Fruit fly (Drosophila melanogaster) whole organism, embryonic: ENCODE results near the gene kirre.

Experiments used
- ATbp ChIP-seq: fragments of 200-800 bp; sonication (Bioruptor generic); optimal IDR thresholded peaks from 2 replicates; lab custom pipeline; 2017; ENCODE audit warnings: missing biosample characterization, mild to moderate bottlenecking, missing genetic modification characterization, missing genetic modification reagents
- Adf1 ChIP-seq: fragments of 200-800 bp; sonication (Bioruptor generic); IDR thresholded peaks from 2 replicates; pipeline ENCODE4 v1.3.6; 2022; ENCODE audit warnings: missing biosample characterization, missing genetic modification characterization
- CG10462 ChIP-seq: fragments of 200-800 bp; sonication (Bioruptor generic); optimal IDR thresholded peaks from 2 replicates; lab custom pipeline; 2016; ENCODE audit warnings: missing biosample characterization, missing genetic modification characterization
- CG11085 ChIP-seq: fragments of 200-800 bp; sonication (Bioruptor generic); IDR thresholded peaks from 2 replicates; pipeline ENCODE4 v1.3.6; 2022; ENCODE audit warnings: missing biosample characterization, missing genetic modification characterization
- CG13894 ChIP-seq: fragments of 200-800 bp; sonication (Bioruptor generic); optimal IDR thresholded peaks from 3 replicates; lab custom pipeline; 2018; ENCODE audit warnings: missing biosample characterization, mild to moderate bottlenecking, missing genetic modification characterization, moderate library complexity
- CG14441 ChIP-seq: fragments of 200-800 bp; sonication (Bioruptor generic); IDR thresholded peaks from 2 replicates; pipeline ENCODE4 v1.3.6; 2022; ENCODE audit warnings: missing biosample characterization, missing genetic modification characterization
- CG1603 ChIP-seq: fragments of 200-800 bp; sonication (Bioruptor generic); optimal IDR thresholded peaks from 2 replicates; lab custom pipeline; 2019; ENCODE audit warnings: missing biosample characterization, mild to moderate bottlenecking, missing genetic modification characterization, moderate library complexity
- CG1647 ChIP-seq: fragments of 200-800 bp; sonication (Bioruptor generic); optimal IDR thresholded peaks from 3 replicates; lab custom pipeline; 2016; ENCODE audit warnings: missing biosample characterization, missing genetic modification characterization
- CG17385 ChIP-seq: fragments of 200-800 bp; sonication (Bioruptor generic); optimal IDR thresholded peaks from 3 replicates; lab custom pipeline; 2018; ENCODE audit warnings: missing biosample characterization, mild to moderate bottlenecking, missing genetic modification characterization
- CG17612 ChIP-seq: fragments of 200-800 bp; sonication (Bioruptor generic); IDR thresholded peaks from 2 replicates; pipeline ENCODE4 v1.3.6; 2022; ENCODE audit warnings: missing biosample characterization, missing genetic modification characterization
- CG18599 ChIP-seq: fragments of 200-800 bp; sonication (Bioruptor generic); optimal IDR thresholded peaks from 3 replicates; lab custom pipeline; 2017; ENCODE audit warnings: missing biosample characterization, missing genetic modification characterization, mild to moderate bottlenecking, moderate library complexity, missing genetic modification reagents
- CG2712 ChIP-seq: fragments of 200-800 bp; optimal IDR thresholded peaks from 3 replicates; lab custom pipeline; 2019; ENCODE audit warnings: missing biosample characterization, mild to moderate bottlenecking, missing genetic modification characterization, moderate library complexity
- CG4328 ChIP-seq: fragments of 200-800 bp; sonication (Bioruptor generic); optimal IDR thresholded peaks from 3 replicates; lab custom pipeline; 2017; ENCODE audit warnings: missing biosample characterization, missing genetic modification reagents, missing genetic modification characterization
- CG6689 ChIP-seq: fragments of 200-800 bp; sonication (Bioruptor generic); IDR thresholded peaks from 2 replicates; pipeline ENCODE4 v1.3.6; 2022; ENCODE audit warnings: missing biosample characterization, missing genetic modification characterization
- CG7372 ChIP-seq: fragments of 200-800 bp; sonication (Bioruptor generic); IDR thresholded peaks from 2 replicates; pipeline ENCODE4 v1.3.6; 2022; ENCODE audit warnings: missing biosample characterization, missing genetic modification characterization
- CG8089 ChIP-seq: fragments of 200-800 bp; sonication (Bioruptor generic); optimal IDR thresholded peaks from 3 replicates; lab custom pipeline; 2016; ENCODE audit warnings: missing biosample characterization, missing genetic modification characterization
- CG8478 ChIP-seq: fragments of >200 bp; optimal IDR thresholded peaks from 2 replicates; lab custom pipeline; 2018
- Gug ChIP-seq: fragments of 200-800 bp; sonication (Bioruptor generic); IDR thresholded peaks from 4 replicates; pipeline ENCODE4 v1.3.6; 2022; ENCODE audit warnings: missing biosample characterization, missing genetic modification characterization
- H15 ChIP-seq: fragments of 200-800 bp; sonication (Bioruptor generic); IDR thresholded peaks from 3 replicates; pipeline ENCODE4 v1.3.6; 2022; ENCODE audit warnings: missing biosample characterization, missing genetic modification characterization
- Kr ChIP-seq: fragments of 200-800 bp; sonication (Bioruptor generic); optimal IDR thresholded peaks from 2 replicates; lab custom pipeline; 2017; ENCODE audit warnings: missing biosample characterization, mild to moderate bottlenecking, missing genetic modification characterization
- Oli ChIP-seq: fragments of 200-800 bp; sonication (Bioruptor generic); optimal IDR thresholded peaks from 2 replicates; lab custom pipeline; 2018; ENCODE audit warnings: missing biosample characterization, mild to moderate bottlenecking, missing genetic modification characterization, moderate library complexity
- Sox102F ChIP-seq: fragments of 200-800 bp; sonication (Bioruptor generic); optimal IDR thresholded peaks from 2 replicates; lab custom pipeline; 2018; ENCODE audit warnings: missing biosample characterization, mild to moderate bottlenecking, missing genetic modification characterization, moderate library complexity
- Xbp1 ChIP-seq: fragments of 200-800 bp; sonication (Bioruptor generic); optimal IDR thresholded peaks from 3 replicates; lab custom pipeline; 2016; ENCODE audit warnings: missing biosample characterization, mild to moderate bottlenecking, missing genetic modification characterization
- Xrp1 ChIP-seq: fragments of 200-800 bp; sonication (Bioruptor generic); IDR thresholded peaks from 2 replicates; pipeline ENCODE4 v1.3.6; 2022; ENCODE audit warnings: missing biosample characterization, missing genetic modification characterization
- ac ChIP-seq: fragments of 200-800 bp; sonication (Bioruptor generic); optimal IDR thresholded peaks from 3 replicates; lab custom pipeline; 2017; ENCODE audit warnings: missing biosample characterization, mild to moderate bottlenecking, missing genetic modification characterization
- ato ChIP-seq: fragments of 200-800 bp; sonication (Bioruptor generic); IDR thresholded peaks from 2 replicates; pipeline ENCODE4 v1.3.6; 2022; ENCODE audit warnings: missing biosample characterization, missing genetic modification characterization; ENCODE audit not compliant: partially characterized antibody
- bsh ChIP-seq, 2 experiments: fragments of 200-800 bp; sonication (Bioruptor generic); optimal IDR thresholded peaks; 2 replicates each; lab custom pipeline; 2017 to 2018; ENCODE audit warnings: mild to moderate bottlenecking in 2 of 2, missing biosample characterization in 2 of 2, missing genetic modification characterization in 2 of 2, moderate library complexity in 1 of 2
- chif ChIP-seq, 2 experiments: fragments of 200-800 bp; sonication (Bioruptor generic); optimal IDR thresholded peaks; 3 replicates each; lab custom pipeline; 2016; ENCODE audit warnings: missing biosample characterization in 2 of 2, missing genetic modification characterization in 2 of 2
- dysf ChIP-seq: fragments of 200-800 bp; sonication (Bioruptor generic); IDR thresholded peaks from 3 replicates; pipeline ENCODE4 v1.3.6; 2022; ENCODE audit warnings: missing biosample characterization, missing genetic modification characterization
- esg ChIP-seq: fragments of 200-800 bp; sonication (Bioruptor generic); conservative IDR thresholded peaks from 2 replicates; pipeline ENCODE4 v1.3.6; 2022; ENCODE audit warnings: missing biosample characterization, missing genetic modification characterization
- fru ChIP-seq: fragments of >200 bp; optimal IDR thresholded peaks from 2 replicates; lab custom pipeline; 2017
- gem ChIP-seq: fragments of 200-800 bp; sonication (Bioruptor generic); optimal IDR thresholded peaks from 2 replicates; lab custom pipeline; 2019; ENCODE audit warnings: missing biosample characterization, mild to moderate bottlenecking, missing genetic modification characterization, moderate library complexity
- hth ChIP-seq: fragments of >200 bp; optimal IDR thresholded peaks from 2 replicates; lab custom pipeline; 2017; ENCODE audit warnings: inconsistent platforms
- insv ChIP-seq, 2 experiments: fragments of 200-800 bp; sonication (Bioruptor generic); optimal IDR thresholded peaks; 3 replicates each; lab custom pipeline; 2016 to 2018; ENCODE audit warnings: missing biosample characterization in 2 of 2, missing genetic modification characterization in 2 of 2
- lmd ChIP-seq: fragments of 200-800 bp; sonication (Bioruptor generic); IDR thresholded peaks from 2 replicates; pipeline ENCODE4 v1.3.6; 2022; ENCODE audit warnings: missing biosample characterization, missing genetic modification characterization
- nerfin-1 ChIP-seq: fragments of 200-800 bp; sonication (Bioruptor generic); optimal IDR thresholded peaks from 3 replicates; lab custom pipeline; 2019; ENCODE audit warnings: missing biosample characterization, mild to moderate bottlenecking, missing genetic modification characterization, moderate library complexity
- pan ChIP-seq, 4 experiments: fragments of >200 bp in 3 of 4; fragments of 200-800 bp in 1 of 4; sonication (Bioruptor generic) in 1 of 4; optimal IDR thresholded peaks in 3 of 4; IDR thresholded peaks in 1 of 4; 2 replicates each; pipeline versions ENCODE4 v1.3.6 to Lab custom; 2017 to 2022; ENCODE audit warnings: missing biosample characterization in 2 of 4, missing genetic modification characterization in 2 of 4, mixed read lengths in 1 of 4
- pnt ChIP-seq: fragments of 200-800 bp; sonication (Bioruptor generic); optimal IDR thresholded peaks from 3 replicates; lab custom pipeline; 2016; ENCODE audit warnings: missing biosample characterization, missing genetic modification characterization
- prd ChIP-seq, 3 experiments: fragments of >200 bp in 2 of 3; fragments of 200-800 bp in 1 of 3; sonication (Bioruptor generic) in 1 of 3; optimal IDR thresholded peaks in 2 of 3; IDR thresholded peaks in 1 of 3; 2 replicates in 2 of 3; 3 replicates in 1 of 3; pipeline versions ENCODE4 v1.3.6 to Lab custom; 2017 to 2022; ENCODE audit warnings: missing biosample characterization in 1 of 3, missing genetic modification characterization in 1 of 3
- row ChIP-seq: fragments of 200-800 bp; sonication (Bioruptor generic); IDR thresholded peaks from 3 replicates; pipeline ENCODE4 v1.3.6; 2022; ENCODE audit warnings: missing biosample characterization, missing genetic modification characterization
- run ChIP-seq: fragments of 200-800 bp; sonication (Bioruptor generic); optimal IDR thresholded peaks from 3 replicates; lab custom pipeline; 2018; ENCODE audit warnings: missing biosample characterization, mild to moderate bottlenecking, missing genetic modification characterization
- sens ChIP-seq: fragments of 200-800 bp; sonication (Bioruptor generic); peaks from one replicate; lab custom pipeline; 2016; ENCODE audit warnings: missing biosample characterization, missing genetic modification characterization
- sens-2 ChIP-seq: fragments of 200-800 bp; sonication (Bioruptor generic); IDR thresholded peaks from 2 replicates; pipeline ENCODE4 v1.3.6; 2022; ENCODE audit warnings: missing biosample characterization, missing genetic modification characterization
- sisA ChIP-seq: fragments of 200-800 bp; sonication (Bioruptor generic); IDR thresholded peaks from 2 replicates; pipeline ENCODE4 v1.3.6; 2022; ENCODE audit warnings: missing biosample characterization, missing genetic modification characterization
- sug ChIP-seq: fragments of 200-800 bp; optimal IDR thresholded peaks from 2 replicates; lab custom pipeline; 2019; ENCODE audit warnings: missing biosample characterization, mild to moderate bottlenecking, missing genetic modification characterization, moderate library complexity
- tin ChIP-seq: fragments of 200-800 bp; sonication (Bioruptor generic); optimal IDR thresholded peaks from 3 replicates; lab custom pipeline; 2016; ENCODE audit warnings: missing biosample characterization, missing genetic modification characterization
- twi ChIP-seq: fragments of 200-800 bp; optimal IDR thresholded peaks from 2 replicates; lab custom pipeline; 2019; ENCODE audit warnings: missing biosample characterization, mild to moderate bottlenecking, missing genetic modification characterization, moderate library complexity
- vnd ChIP-seq: fragments of 200-800 bp; sonication (Bioruptor generic); IDR thresholded peaks from 3 replicates; pipeline ENCODE4 v1.3.6; 2022; ENCODE audit warnings: missing biosample characterization, missing genetic modification characterization; ENCODE audit not compliant: partially characterized antibody
- zf30C ChIP-seq: fragments of 200-800 bp; sonication (Bioruptor generic); optimal IDR thresholded peaks from 3 replicates; lab custom pipeline; 2018; ENCODE audit warnings: missing biosample characterization, mild to moderate bottlenecking, missing genetic modification characterization

kirre gene

DNA sequence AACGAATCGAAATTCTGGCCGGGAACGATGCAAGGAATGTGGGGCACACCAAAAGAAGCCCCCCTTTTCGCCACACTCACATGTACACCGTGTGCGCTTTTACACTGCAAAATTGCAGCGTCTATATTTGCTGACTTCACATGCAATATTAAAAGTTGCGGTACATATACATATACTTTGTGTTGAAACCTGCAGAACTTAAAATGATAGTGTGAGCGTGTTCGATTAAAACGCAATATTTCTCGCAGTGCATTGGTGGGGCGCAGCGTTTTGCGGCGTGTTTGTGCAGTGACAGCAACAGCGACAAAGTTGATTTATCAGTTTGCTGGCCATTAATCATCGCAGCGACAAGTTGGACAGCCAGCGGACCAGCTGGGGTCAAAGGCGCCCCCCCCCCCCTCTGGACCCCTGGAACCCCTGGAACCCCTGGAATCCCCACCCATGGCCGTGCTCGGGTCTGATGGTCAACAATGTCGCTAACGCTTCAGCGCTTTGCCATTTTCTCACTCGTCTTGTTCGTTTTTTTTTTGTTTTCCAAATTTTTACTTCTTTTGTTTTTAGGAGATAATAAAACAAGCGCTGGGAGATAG lies 167.0 kb downstream of the kirre start (continued):
- TF ChIP-seq tin (GFP tag; lab: Kevin White, UChicago), result peak; percentile 3
- TF ChIP-seq twi (tag; lab: Kevin White, UChicago), result no peak
- TF ChIP-seq hth (lab: Kevin White, UChicago), result no peak
- no peak for TF ChIP-seq zf30C (GFP tag; lab: Kevin White, UChicago)
- 0 out of 2 replicates have a peak, but pooled peaks have one; percentile 9 for TF ChIP-seq CG7372 (GFP tag; lab: Robert Waterston, UW)
- no peak for TF ChIP-seq CG11085 (GFP tag; lab: Robert Waterston, UW)
- peak; percentile 6 for TF ChIP-seq Oli (tag; lab: Kevin White, UChicago)
- TF ChIP-seq bsh (GFP tag; optimal IDR thresholded peaks at IDR 0.05; lab: Kevin White, UChicago), result peak in 1 of 2 experiments; percentile 37
- no peak for TF ChIP-seq CG14441
- TF ChIP-seq sug (tag; lab: Kevin White, UChicago), result no peak
- TF ChIP-seq CG17385, result peak; percentile 2
- TF ChIP-seq CG6689, result peak; percentile 35; the same call in 1 of the 2 replicates
- TF ChIP-seq gem (tag; lab: Kevin White, UChicago), result peak; percentile 28
- no peak for TF ChIP-seq chif (GFP tag; optimal IDR thresholded peaks at IDR 0.05; lab: Kevin White, UChicago)
- no peak for TF ChIP-seq insv (GFP tag; optimal IDR thresholded peaks at IDR 0.05; lab: Kevin White, UChicago)
- peak; percentile 49 for TF ChIP-seq Sox102F
- TF ChIP-seq vnd, result no peak
- no peak for TF ChIP-seq CG8089
- TF ChIP-seq sisA (GFP tag; lab: Robert Waterston, UW), result peak; percentile 47; the same call in 1 of the 2 replicates
- TF ChIP-seq nerfin-1 (tag; lab: Kevin White, UChicago), result no peak
- peak; percentile 18; the same call in 1 of the 3 replicates for TF ChIP-seq row (GFP tag; lab: Robert Waterston, UW)
- TF ChIP-seq CG4328 (GFP tag; lab: Kevin White, UChicago), result no peak
- no peak for TF ChIP-seq fru
- TF ChIP-seq lmd, result 0 out of 2 replicates have a peak, but pooled peaks have one; percentile 20
- TF ChIP-seq ato (GFP tag; lab: Robert Waterston, UW), result no peak
- TF ChIP-seq Gug (GFP tag; lab: Robert Waterston, UW), result 0 out of 4 replicates have a peak, but pooled peaks have one; percentile 12
- TF ChIP-seq CG13894, result no peak
- TF ChIP-seq Kr (GFP tag; lab: Kevin White, UChicago), result no peak
- TF ChIP-seq dysf (GFP tag; lab: Robert Waterston, UW), result 0 out of 3 replicates have a peak, but pooled peaks have one; percentile 23
- TF ChIP-seq ATbp (GFP tag; lab: Kevin White, UChicago), result peak; percentile 12
- TF ChIP-seq CG1603 (tag; lab: Kevin White, UChicago), result peak; percentile 49
- TF ChIP-seq CG2712 (tag; lab: Kevin White, UChicago), result peak; percentile 7
- no peak for TF ChIP-seq pan (optimal IDR thresholded peaks at IDR 0.05; lab: Kevin White, UChicago)
- no peak for TF ChIP-seq pan (GFP tag; optimal IDR thresholded peaks at IDR 0.05 in 1 of 2, IDR thresholded peaks at IDR 0.05 in 1 of 2)
- TF ChIP-seq sens, result no peak
- no peak for TF ChIP-seq CG1647 (GFP tag; lab: Kevin White, UChicago)
- TF ChIP-seq CG17612 (GFP tag; lab: Robert Waterston, UW), result no peak
- no peak for TF ChIP-seq CG10462
- TF ChIP-seq Xbp1 (GFP tag; lab: Kevin White, UChicago), result peak; percentile 14
- peak; percentile 23 for TF ChIP-seq CG18599 (GFP tag; lab: Kevin White, UChicago)
- TF ChIP-seq Adf1 (GFP tag; lab: Robert Waterston, UW), result no peak
- TF ChIP-seq prd (optimal IDR thresholded peaks at IDR 0.05; lab: Kevin White, UChicago), result no peak
- peak; percentile 35; the same call in 1 of the 3 replicates for TF ChIP-seq prd (GFP tag; IDR thresholded peaks at IDR 0.05; lab: Robert Waterston, UW)
- no peak for TF ChIP-seq ac (GFP tag; lab: Kevin White, UChicago)
- TF ChIP-seq Xrp1 (GFP tag; lab: Robert Waterston, UW), result peak; percentile 21; the same call in 1 of the 2 replicates
- 0 out of 3 replicates have a peak, but pooled peaks have one; percentile 29 for TF ChIP-seq H15 (GFP tag; lab: Robert Waterston, UW)
- TF ChIP-seq sens-2 (GFP tag; lab: Robert Waterston, UW), result no peak
- no peak for TF ChIP-seq CG8478 (lab: Kevin White, UChicago)
- TF ChIP-seq esg, result 0 out of 2 replicates have a peak, but pooled peaks have one; percentile 23
- TF ChIP-seq pnt, result no peak
- no peak for TF ChIP-seq run (tag; lab: Kevin White, UChicago)
